Fruit fly (Drosophila melanogaster): ENCODE data around the gene CRMP.

CRMP gene

DNA sequence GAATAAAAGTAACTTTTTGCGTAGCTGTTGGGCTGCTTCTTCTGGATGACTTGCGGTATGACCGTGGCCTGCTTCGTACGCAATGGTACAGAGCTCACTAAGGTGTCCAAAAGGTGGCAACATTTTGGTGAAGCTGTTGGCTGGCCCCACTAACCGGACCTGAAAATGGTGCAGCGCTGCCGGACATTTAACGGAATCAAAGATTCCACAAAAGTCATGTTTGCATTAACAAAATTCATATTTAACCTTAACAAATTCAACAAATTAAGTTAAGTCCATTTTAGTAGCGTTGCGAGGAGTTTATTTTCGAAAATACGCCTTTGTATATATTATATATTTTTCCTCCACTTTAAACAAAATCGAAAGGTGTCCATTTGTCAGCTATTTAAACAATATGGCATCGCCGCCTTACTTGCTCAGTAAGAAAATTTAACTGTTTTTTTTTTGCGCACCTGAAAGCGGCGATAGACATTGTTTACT is 30.2 kb downstream of the CRMP start, which contains the start of the genes kra and SecS (continued):
- TF ChIP-seq ranshi (GFP tag; IDR thresholded peaks at IDR 0.05) (no peak), CG33557 (GFP tag; optimal IDR thresholded peaks at IDR 0.05) (peak; percentile 42), Bteb2 (GFP tag; optimal IDR thresholded peaks at IDR 0.05) (peak; percentile 29), tio (GFP tag; optimal IDR thresholded peaks at IDR 0.05) (no peak), Myb (GFP tag; optimal IDR thresholded peaks at IDR 0.05) (peak; percentile 80), CG15011 (GFP tag; optimal IDR thresholded peaks at IDR 0.05) (peak; percentile 37), pho (GFP tag; optimal IDR thresholded peaks at IDR 0.05) (peak; percentile 47), Mad (GFP tag; optimal IDR thresholded peaks at IDR 0.05) (peak; percentile 71), trem (tag; optimal IDR thresholded peaks at IDR 0.05) (peak; percentile 85), rib (GFP tag; IDR thresholded peaks at IDR 0.05) (no peak), sqz (GFP tag; optimal IDR thresholded peaks at IDR 0.05) (no peak), mld (GFP tag; IDR thresholded peaks at IDR 0.05; ENCODE audit: partially characterized antibody) (no peak), CG17802 (tag; optimal IDR thresholded peaks at IDR 0.05) (no peak), CG1603 (tag; optimal IDR thresholded peaks at IDR 0.05) (peak; percentile 86), BtbVII (GFP tag; optimal IDR thresholded peaks at IDR 0.05) (peak; percentile 33), insv (GFP tag; optimal IDR thresholded peaks at IDR 0.05) (peak in 1 of 2 experiments; percentile 44), CG13287 (GFP tag; IDR thresholded peaks at IDR 0.05; ENCODE audit: partially characterized antibody) (no peak), Hsf (GFP tag; optimal IDR thresholded peaks at IDR 0.05) (peak; percentile 52), CG2116 (GFP tag; optimal IDR thresholded peaks at IDR 0.05) (peak; percentile 78), CG9932 (GFP tag; IDR thresholded peaks at IDR 0.05) (no peak), sim (GFP tag; IDR thresholded peaks at IDR 0.05) (no peak), pzg (GFP tag; optimal IDR thresholded peaks at IDR 0.05) (peak; percentile 93), hbn (GFP tag; IDR thresholded peaks at IDR 0.05; ENCODE audit: partially characterized antibody) (no peak), CG10321 (GFP tag; IDR thresholded peaks at IDR 0.05) (no peak), Doc3 (GFP tag; IDR thresholded peaks at IDR 0.05; ENCODE audit: partially characterized antibody) (no peak), CG4282 (GFP tag; optimal IDR thresholded peaks at IDR 0.05) (no peak), Gsc (GFP tag; IDR thresholded peaks at IDR 0.05) (no peak), unpg (GFP tag; optimal IDR thresholded peaks at IDR 0.05) (peak; percentile 62), CG13624 (GFP tag; optimal IDR thresholded peaks at IDR 0.05) (peak; percentile 32), CG3838 (GFP tag; optimal IDR thresholded peaks at IDR 0.05) (no peak), CG4730 (GFP tag; IDR thresholded peaks at IDR 0.05) (no peak), bsh (GFP tag; optimal IDR thresholded peaks at IDR 0.05) (peak in 1 of 2 experiments; percentile 53), ERR (GFP tag; optimal IDR thresholded peaks at IDR 0.05) (no peak), CG9727 (GFP tag; optimal IDR thresholded peaks at IDR 0.05) (peak; percentile 48), CG15073 (GFP tag; optimal IDR thresholded peaks at IDR 0.05) (no peak), Dad (GFP tag; optimal IDR thresholded peaks at IDR 0.05) (peak; percentile 53), lmd (GFP tag; IDR thresholded peaks at IDR 0.05) (no peak), tx (GFP tag; optimal IDR thresholded peaks at IDR 0.05) (peak; percentile 20), CG7271 (tag; optimal IDR thresholded peaks at IDR 0.05) (peak; percentile 10), cwo (GFP tag; optimal IDR thresholded peaks at IDR 0.05) (no peak), CG8388 (GFP tag; optimal IDR thresholded peaks at IDR 0.05) (peak; percentile 21), Jarid2 (GFP tag; optimal IDR thresholded peaks at IDR 0.05) (no peak), chif (GFP tag; optimal IDR thresholded peaks at IDR 0.05) (peak; percentile 41 to 53), Hmr (GFP tag; optimal IDR thresholded peaks at IDR 0.05) (peak; percentile 81), Hand (GFP tag; optimal IDR thresholded peaks at IDR 0.05) (no peak), CG3281 (GFP tag; optimal IDR thresholded peaks at IDR 0.05) (peak; percentile 62), CG11696 (GFP tag; IDR thresholded peaks at IDR 0.05) (no peak), CG1529 (GFP tag; optimal IDR thresholded peaks at IDR 0.05) (peak; percentile 31), crp (GFP tag; optimal IDR thresholded peaks at IDR 0.05) (peak in 1 of 2 experiments; percentile 17), kay (GFP tag; optimal IDR thresholded peaks at IDR 0.05) (no peak)
